Worm (Caenorhabditis elegans): Measurements from ENCODE around the gene sld-5.

DNA sequence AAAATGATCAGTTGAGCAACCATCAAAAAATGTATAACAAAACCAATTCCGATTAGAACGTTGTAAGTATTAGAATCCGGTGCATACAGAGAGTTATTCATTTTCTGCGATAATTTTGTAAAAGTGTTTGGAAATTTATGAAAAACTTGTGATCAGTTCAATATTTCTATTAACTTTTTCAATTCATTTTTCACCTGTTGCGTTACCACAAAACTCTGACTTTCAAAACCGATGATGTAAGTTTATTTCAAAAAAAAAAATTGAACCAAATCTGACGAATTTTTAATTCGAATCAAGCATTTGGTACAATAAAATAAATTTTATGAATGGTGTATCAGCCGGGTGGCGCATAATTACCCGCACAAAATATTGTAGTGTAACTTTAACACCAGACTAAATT is 51.0 kb downstream of the sld-5 start, which contains the start of gene srz-16:
- no peak for TF ChIP-seq fos-1 (tag; optimal IDR thresholded peaks at IDR 0.05)
- TF ChIP-seq unc-86 (tag; optimal IDR thresholded peaks at IDR 0.05) = no peak
- no peak for TF ChIP-seq unc-62 (GFP tag; optimal IDR thresholded peaks at IDR 0.05)
- no peak for TF ChIP-seq snpc-4 (tag; optimal IDR thresholded peaks at IDR 0.05)
- no peak for TF ChIP-seq lin-35 (GFP tag; optimal IDR thresholded peaks at IDR 0.05)
- no peak for TF ChIP-seq fkh-8 (tag; optimal IDR thresholded peaks at IDR 0.05)
- TF ChIP-seq egl-27 (tag; optimal IDR thresholded peaks at IDR 0.05) = no peak
- no peak for TF ChIP-seq C04F5.9 (tag; optimal IDR thresholded peaks at IDR 0.05)
- TF ChIP-seq nhr-11 (tag; optimal IDR thresholded peaks at IDR 0.05) = no peak
- TF ChIP-seq ztf-4 (tag; optimal IDR thresholded peaks at IDR 0.05) = no peak
- TF ChIP-seq ama-1 (optimal IDR thresholded peaks at IDR 0.05) = no peak
- no peak for TF ChIP-seq pqm-1 (tag; optimal IDR thresholded peaks at IDR 0.05)
- TF ChIP-seq skn-1 (tag; optimal IDR thresholded peaks at IDR 0.05) = no peak
- no peak for TF ChIP-seq ztf-11 (tag; optimal IDR thresholded peaks at IDR 0.05)

Measured in whole organism, L1 larva.